Fruit fly (Drosophila melanogaster) whole organism, embryonic: ENCODE results near the gene ninaG.
A peak's percentile ranks its signal among the peaks of the same experiment; 100 is the strongest.

Source experiments
- ATbp ChIP-seq: fragments of 200-800 bp; sonication (Bioruptor generic); optimal IDR thresholded peaks from 2 replicates; lab custom pipeline; 2017; ENCODE audit warnings: missing biosample characterization, mild to moderate bottlenecking, missing genetic modification characterization, missing genetic modification reagents
- CG10431 ChIP-seq: fragments of 200-800 bp; sonication (Bioruptor generic); optimal IDR thresholded peaks from 3 replicates; lab custom pipeline; 2018; ENCODE audit warnings: missing biosample characterization, mild to moderate bottlenecking, missing genetic modification characterization
- CG10543 ChIP-seq: fragments of 200-800 bp; sonication (Bioruptor generic); optimal IDR thresholded peaks from 3 replicates; lab custom pipeline; 2017; ENCODE audit warnings: missing biosample characterization, mild to moderate bottlenecking, missing genetic modification characterization, moderate library complexity
- CG10565 ChIP-seq: fragments of 200-800 bp; sonication (Bioruptor generic); optimal IDR thresholded peaks from 3 replicates; lab custom pipeline; 2016; ENCODE audit warnings: missing biosample characterization, mild to moderate bottlenecking, missing genetic modification characterization
- CG11398 ChIP-seq: fragments of 200-800 bp; sonication (Bioruptor generic); optimal IDR thresholded peaks from 2 replicates; lab custom pipeline; 2016; ENCODE audit warnings: missing biosample characterization, missing genetic modification characterization
- CG12104 ChIP-seq: fragments of 200-800 bp; sonication (Bioruptor generic); optimal IDR thresholded peaks from 3 replicates; lab custom pipeline; 2016; ENCODE audit warnings: missing biosample characterization, missing genetic modification characterization
- CG12769 ChIP-seq: fragments of 200-800 bp; sonication (Bioruptor generic); optimal IDR thresholded peaks from 2 replicates; lab custom pipeline; 2019; ENCODE audit warnings: missing biosample characterization, mild to moderate bottlenecking, missing genetic modification characterization, moderate library complexity
- CG14441 ChIP-seq: fragments of 200-800 bp; sonication (Bioruptor generic); IDR thresholded peaks from 2 replicates; pipeline ENCODE4 v1.3.6; 2022; ENCODE audit warnings: missing biosample characterization, missing genetic modification characterization
- CG2199 ChIP-seq: fragments of 200-800 bp; sonication (Bioruptor generic); IDR thresholded peaks from 3 replicates; pipeline ENCODE4 v1.3.6; 2022; ENCODE audit warnings: missing biosample characterization, missing genetic modification characterization
- CG2875 ChIP-seq: fragments of 200-800 bp; sonication (Bioruptor generic); optimal IDR thresholded peaks from 2 replicates; lab custom pipeline; 2017; ENCODE audit warnings: missing biosample characterization, mild to moderate bottlenecking, missing genetic modification characterization, missing genetic modification reagents
- CG42726 ChIP-seq: fragments of 200-800 bp; sonication (Bioruptor generic); IDR thresholded peaks from 2 replicates; pipeline ENCODE4 v1.3.6; 2022; ENCODE audit warnings: missing biosample characterization, missing genetic modification characterization; ENCODE audit not compliant: partially characterized antibody
- CG4424 ChIP-seq: fragments of 200-800 bp; sonication (Bioruptor generic); optimal IDR thresholded peaks from 3 replicates; lab custom pipeline; 2016; ENCODE audit warnings: missing biosample characterization, missing genetic modification characterization
- CG6654 ChIP-seq: fragments of 200-800 bp; sonication (Bioruptor generic); optimal IDR thresholded peaks from 2 replicates; lab custom pipeline; 2017; ENCODE audit warnings: missing biosample characterization, mild to moderate bottlenecking, missing genetic modification characterization
- CG8290 ChIP-seq, 3 experiments: fragments of 200-800 bp; sonication (Bioruptor generic); optimal IDR thresholded peaks; 2 replicates each; lab custom pipeline; 2016 to 2019; ENCODE audit warnings: missing biosample characterization in 3 of 3, missing genetic modification characterization in 3 of 3, mild to moderate bottlenecking in 2 of 3, moderate library complexity in 1 of 3
- CG8478 ChIP-seq: fragments of >200 bp; optimal IDR thresholded peaks from 2 replicates; lab custom pipeline; 2018
- CG9817 ChIP-seq: fragments of 200-800 bp; sonication (Bioruptor generic); optimal IDR thresholded peaks from 2 replicates; lab custom pipeline; 2018; ENCODE audit warnings: missing biosample characterization, mild to moderate bottlenecking, missing genetic modification characterization, moderate library complexity
- Camta ChIP-seq: fragments of 200-800 bp; sonication (Bioruptor generic); optimal IDR thresholded peaks from 2 replicates; lab custom pipeline; 2016; ENCODE audit warnings: missing biosample characterization, missing genetic modification characterization
- Dfd ChIP-seq, 2 experiments: fragments of >200 bp; optimal IDR thresholded peaks; 2 replicates each; lab custom pipeline; 2017; ENCODE audit warnings: missing biosample characterization in 2 of 2, missing genetic modification characterization in 2 of 2
- Dp ChIP-seq: fragments of 200-800 bp; sonication (Bioruptor generic); optimal IDR thresholded peaks from 2 replicates; lab custom pipeline; 2018; ENCODE audit warnings: missing biosample characterization, mild to moderate bottlenecking, missing genetic modification characterization, moderate library complexity
- E2f2 ChIP-seq: fragments of 200-800 bp; sonication (Bioruptor generic); IDR thresholded peaks from 2 replicates; pipeline ENCODE4 v1.3.6; 2022; ENCODE audit warnings: missing biosample characterization, missing genetic modification characterization
- Eip74EF ChIP-seq, 2 experiments: fragments of 200-800 bp in 1 of 2; fragments of >200 bp in 1 of 2; sonication (Bioruptor generic) in 1 of 2; optimal IDR thresholded peaks; 2 replicates each; lab custom pipeline; 2017 to 2019; ENCODE audit warnings: missing biosample characterization in 2 of 2, missing genetic modification characterization in 2 of 2, mild to moderate bottlenecking in 1 of 2, moderate library complexity in 1 of 2
- HmgZ ChIP-seq: fragments of 200-800 bp; sonication (Bioruptor generic); optimal IDR thresholded peaks from 2 replicates; lab custom pipeline; 2018; ENCODE audit warnings: missing biosample characterization, mild to moderate bottlenecking, missing genetic modification characterization
- Hr78 ChIP-seq, 2 experiments: fragments of 200-800 bp in 1 of 2; fragments of >200 bp in 1 of 2; sonication (Bioruptor generic) in 1 of 2; optimal IDR thresholded peaks; 2 replicates each; lab custom pipeline; 2017 to 2019; ENCODE audit warnings: missing biosample characterization in 2 of 2, missing genetic modification characterization in 2 of 2, mild to moderate bottlenecking in 1 of 2, moderate library complexity in 1 of 2
- Myb ChIP-seq: fragments of 200-800 bp; sonication (Bioruptor generic); optimal IDR thresholded peaks from 2 replicates; lab custom pipeline; 2016; ENCODE audit warnings: missing biosample characterization, missing genetic modification characterization
- Oaz ChIP-seq: fragments of 200-800 bp; sonication (Bioruptor generic); IDR thresholded peaks from 2 replicates; pipeline ENCODE4 v1.3.6; 2022; ENCODE audit warnings: missing biosample characterization, missing genetic modification characterization
- Pdp1 ChIP-seq, 2 experiments: fragments of 200-800 bp; sonication (Bioruptor generic); optimal IDR thresholded peaks; 3 replicates each; lab custom pipeline; 2016; ENCODE audit warnings: missing biosample characterization in 2 of 2, missing genetic modification characterization in 2 of 2, mild to moderate bottlenecking in 1 of 2, moderate library complexity in 1 of 2
- Trl ChIP-seq, 3 experiments: fragments of >200 bp in 2 of 3; fragments of 200-800 bp in 1 of 3; sonication (Bioruptor generic) in 1 of 3; optimal IDR thresholded peaks; 2 replicates in 1 of 3; 3 replicates in 2 of 3; lab custom pipeline; 2016 to 2017; ENCODE audit warnings: missing biosample characterization in 1 of 3, missing genetic modification characterization in 1 of 3
- crol ChIP-seq: fragments of 200-800 bp; sonication (Bioruptor generic); IDR thresholded peaks from 2 replicates; pipeline ENCODE4 v1.3.6; 2022; ENCODE audit warnings: missing biosample characterization, missing genetic modification characterization
- eve ChIP-seq, 2 experiments: fragments of >200 bp; optimal IDR thresholded peaks; 2 replicates each; lab custom pipeline; 2017; ENCODE audit warnings: missing biosample characterization in 2 of 2, missing genetic modification characterization in 2 of 2
- ftz-f1 ChIP-seq: fragments of 200-800 bp; sonication (Bioruptor generic); optimal IDR thresholded peaks from 2 replicates; lab custom pipeline; 2016; ENCODE audit warnings: missing biosample characterization, missing genetic modification characterization
- gro ChIP-seq: fragments of 200-800 bp; sonication (Bioruptor generic); optimal IDR thresholded peaks from 2 replicates; lab custom pipeline; 2016; ENCODE audit warnings: missing biosample characterization, missing genetic modification characterization
- gsb ChIP-seq: fragments of 200-800 bp; sonication (Bioruptor generic); IDR thresholded peaks from 2 replicates; pipeline ENCODE4 v1.3.6; 2022; ENCODE audit warnings: missing biosample characterization, missing genetic modification characterization
- nau ChIP-seq: fragments of 200-800 bp; sonication (Bioruptor generic); optimal IDR thresholded peaks from 3 replicates; lab custom pipeline; 2017; ENCODE audit warnings: missing biosample characterization, mild to moderate bottlenecking, missing genetic modification characterization, missing genetic modification reagents
- org-1 ChIP-seq: fragments of 200-800 bp; sonication (Bioruptor generic); optimal IDR thresholded peaks from 2 replicates; lab custom pipeline; 2017; ENCODE audit warnings: missing biosample characterization, missing genetic modification characterization
- prd ChIP-seq, 3 experiments: fragments of >200 bp in 2 of 3; fragments of 200-800 bp in 1 of 3; sonication (Bioruptor generic) in 1 of 3; optimal IDR thresholded peaks in 2 of 3; IDR thresholded peaks in 1 of 3; 2 replicates in 2 of 3; 3 replicates in 1 of 3; pipeline versions ENCODE4 v1.3.6 to Lab custom; 2017 to 2022; ENCODE audit warnings: missing biosample characterization in 1 of 3, missing genetic modification characterization in 1 of 3
- psq ChIP-seq: fragments of 200-800 bp; sonication (Bioruptor generic); optimal IDR thresholded peaks from 2 replicates; lab custom pipeline; 2017; ENCODE audit warnings: missing biosample characterization, missing genetic modification characterization
- rib ChIP-seq: fragments of 200-800 bp; sonication (Bioruptor generic); IDR thresholded peaks from 2 replicates; pipeline ENCODE4 v1.3.6; 2022; ENCODE audit warnings: missing biosample characterization, missing genetic modification characterization
- sd ChIP-seq: fragments of 200-800 bp; sonication (Bioruptor generic); optimal IDR thresholded peaks from 3 replicates; lab custom pipeline; 2018; ENCODE audit warnings: missing biosample characterization, mild to moderate bottlenecking, missing genetic modification characterization, moderate library complexity
- sens ChIP-seq: fragments of 200-800 bp; sonication (Bioruptor generic); peaks from one replicate; lab custom pipeline; 2016; ENCODE audit warnings: missing biosample characterization, missing genetic modification characterization
- sr ChIP-seq: fragments of 200-800 bp; sonication (Bioruptor generic); IDR thresholded peaks from 3 replicates; pipeline ENCODE4 v1.3.6; 2022; ENCODE audit warnings: missing biosample characterization, missing genetic modification characterization
- vnd ChIP-seq: fragments of 200-800 bp; sonication (Bioruptor generic); IDR thresholded peaks from 3 replicates; pipeline ENCODE4 v1.3.6; 2022; ENCODE audit warnings: missing biosample characterization, missing genetic modification characterization; ENCODE audit not compliant: partially characterized antibody
- vvl ChIP-seq: fragments of 200-800 bp; sonication (Bioruptor generic); IDR thresholded peaks from 2 replicates; pipeline ENCODE4 v1.3.6; 2022; ENCODE audit warnings: missing biosample characterization, missing genetic modification characterization
- wek ChIP-seq: fragments of 200-800 bp; sonication (Bioruptor generic); optimal IDR thresholded peaks from 3 replicates; lab custom pipeline; 2018; ENCODE audit warnings: missing biosample characterization, mild to moderate bottlenecking, missing genetic modification characterization, moderate library complexity

ninaG gene

DNA sequence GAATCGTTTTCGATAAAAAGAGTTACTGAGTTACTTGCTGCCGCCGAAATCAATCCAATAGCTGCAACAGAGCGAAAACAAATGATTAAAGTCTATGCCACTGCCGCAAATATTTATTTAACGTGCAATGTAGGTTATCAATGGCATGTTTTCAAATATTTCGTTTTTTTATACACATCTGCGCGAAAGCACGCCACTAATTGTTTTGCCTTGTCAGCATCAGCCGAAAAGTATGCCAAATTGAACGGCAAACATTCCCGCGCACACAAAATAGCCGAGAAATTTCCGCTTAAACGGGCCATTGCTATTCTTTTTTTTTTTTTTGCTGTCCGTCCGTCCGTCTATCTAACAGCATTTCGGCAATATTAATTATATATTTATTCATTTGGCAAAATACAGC is 30.5 kb upstream of the ninaG start:
- TF ChIP-seq E2f2 (GFP tag; lab: Robert Waterston, UW) (peak; percentile 37), Dp (GFP tag; lab: Kevin White, UChicago) (peak; percentile 28), Myb (peak; percentile 7), eve (GFP tag; optimal IDR thresholded peaks at IDR 0.05; lab: Kevin White, UChicago) (peak in 1 of 2 experiments; percentile 25), CG14441 (GFP tag; lab: Robert Waterston, UW) (0 out of 2 replicates have a peak, but pooled peaks have one; percentile 8), CG42726 (GFP tag; lab: Robert Waterston, UW) (no peak), CG8290 (GFP tag; optimal IDR thresholded peaks at IDR 0.05; lab: Kevin White, UChicago) (no peak), CG8290 (tag; optimal IDR thresholded peaks at IDR 0.05; lab: Kevin White, UChicago) (peak in 1 of 2 experiments; percentile 3), sens (GFP tag; lab: Kevin White, UChicago) (peak; percentile 58), Camta (GFP tag; lab: Kevin White, UChicago) (no peak), Dfd (GFP tag; optimal IDR thresholded peaks at IDR 0.05; lab: Kevin White, UChicago) (no peak), vvl (0 out of 2 replicates have a peak, but pooled peaks have one; percentile 17), CG2199 (GFP tag; lab: Robert Waterston, UW) (0 out of 3 replicates have a peak, but pooled peaks have one; percentile 56), sd (peak; percentile 62), HmgZ (tag; lab: Kevin White, UChicago) (peak; percentile 6), gsb (GFP tag; lab: Robert Waterston, UW) (0 out of 2 replicates have a peak, but pooled peaks have one; percentile 16), ftz-f1 (no peak)
- TF ChIP-seq, all 482 proteins: peak for 12

DNA sequence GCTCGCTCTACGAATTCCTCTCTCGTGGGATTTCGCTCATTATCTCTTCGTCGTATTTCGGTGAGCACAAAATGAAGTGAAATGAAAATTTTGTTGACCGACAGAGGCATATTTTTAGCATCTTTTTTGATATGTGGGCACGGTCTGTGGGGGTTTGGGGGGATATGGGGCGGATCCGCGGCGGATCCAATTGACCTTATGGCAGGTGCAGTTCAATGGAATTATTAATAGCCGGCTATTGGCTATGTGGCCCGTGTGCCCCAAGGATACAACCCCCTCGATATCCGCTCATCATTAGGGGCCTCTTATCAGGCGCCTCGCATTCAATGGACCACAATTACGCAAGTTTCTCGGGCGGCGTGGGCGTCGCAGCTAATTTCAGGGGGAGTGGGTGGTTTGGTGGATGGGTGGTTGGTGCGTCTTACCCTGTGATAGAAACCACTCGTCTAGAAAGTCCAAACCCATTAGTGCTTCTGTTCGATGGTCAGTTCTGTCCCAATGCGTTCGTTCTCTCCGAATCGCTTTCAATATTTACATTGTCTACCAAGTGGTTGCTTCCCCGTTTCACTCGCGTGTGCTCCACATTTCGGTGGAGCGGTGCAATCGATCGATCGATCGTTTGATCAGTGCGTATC is 29.8 kb upstream of the ninaG start, which contains the start of gene sals:
Gene sals (minus strand): TSS at position 585 of the 635 bp plus-strand sequence.
- TF ChIP-seq vnd: no peak
- peak; percentile 74 for TF ChIP-seq CG12769 (tag; lab: Kevin White, UChicago)
- no peak for TF ChIP-seq CG10565 (GFP tag; lab: Kevin White, UChicago)
- TF ChIP-seq Pdp1 (GFP tag; optimal IDR thresholded peaks at IDR 0.05; lab: Kevin White, UChicago): peak in 1 of 2 experiments; percentile 74
- peak; percentile 62 for TF ChIP-seq sd
- no peak for TF ChIP-seq CG6654 (GFP tag; lab: Kevin White, UChicago)
- TF ChIP-seq CG12104: no peak
- no peak for TF ChIP-seq gro (GFP tag; lab: Kevin White, UChicago)
- TF ChIP-seq CG10543: peak; percentile 31
- no peak for TF ChIP-seq rib (GFP tag; lab: Robert Waterston, UW)
- TF ChIP-seq CG2875: no peak
- TF ChIP-seq CG10431 (GFP tag; lab: Kevin White, UChicago): no peak
- TF ChIP-seq sr (GFP tag; lab: Robert Waterston, UW): peak; percentile 93
- TF ChIP-seq crol (GFP tag; lab: Robert Waterston, UW): peak; percentile 49
- TF ChIP-seq Trl (optimal IDR thresholded peaks at IDR 0.05; lab: Kevin White, UChicago): peak; percentile 15 to 35
- no peak for TF ChIP-seq Trl (GFP tag; optimal IDR thresholded peaks at IDR 0.05; lab: Kevin White, UChicago)
- TF ChIP-seq org-1 (GFP tag; lab: Kevin White, UChicago): no peak
- no peak for TF ChIP-seq ATbp (GFP tag; lab: Kevin White, UChicago)
- no peak for TF ChIP-seq CG9817 (tag; lab: Kevin White, UChicago)
- no peak for TF ChIP-seq Eip74EF (GFP tag; optimal IDR thresholded peaks at IDR 0.05; lab: Kevin White, UChicago)
- no peak for TF ChIP-seq Dfd (GFP tag; optimal IDR thresholded peaks at IDR 0.05; lab: Kevin White, UChicago)
- no peak for TF ChIP-seq CG11398
- no peak for TF ChIP-seq CG8478 (lab: Kevin White, UChicago)
- no peak for TF ChIP-seq wek (GFP tag; lab: Kevin White, UChicago)
- no peak for TF ChIP-seq prd (optimal IDR thresholded peaks at IDR 0.05; lab: Kevin White, UChicago)
- TF ChIP-seq prd (GFP tag; IDR thresholded peaks at IDR 0.05; lab: Robert Waterston, UW): no peak
- TF ChIP-seq Hr78 (GFP tag; optimal IDR thresholded peaks at IDR 0.05; lab: Kevin White, UChicago): peak in 1 of 2 experiments; percentile 31
- TF ChIP-seq psq (GFP tag; lab: Kevin White, UChicago): no peak
- no peak for TF ChIP-seq Oaz
- TF ChIP-seq CG4424: no peak
- peak; percentile 24 for TF ChIP-seq nau (GFP tag; lab: Kevin White, UChicago)
- TF ChIP-seq ftz-f1: peak; percentile 16
